Fruit fly (Drosophila melanogaster) whole organism, prepupa: ENCODE results near the gene CG18170.

Experiments
- CG1621 ChIP-seq: fragments of 200-800 bp; sonication (Bioruptor generic); optimal IDR thresholded peaks from 3 replicates; lab custom pipeline; 2018; ENCODE audit warnings: missing biosample characterization, mild to moderate bottlenecking, missing genetic modification characterization
- ss ChIP-seq, 2 experiments: fragments of 200-800 bp; sonication (Bioruptor generic); optimal IDR thresholded peaks; 2 replicates in 1 of 2; 3 replicates in 1 of 2; lab custom pipeline; 2017 to 2018; ENCODE audit warnings: mild to moderate bottlenecking in 2 of 2, missing biosample characterization in 2 of 2, missing genetic modification characterization in 2 of 2, moderate library complexity in 1 of 2

dm6 chr3L:1580821-1581220, 21.9 kb upstream of the CG18170 start:
- TF ChIP-seq ss (GFP tag; optimal IDR thresholded peaks at IDR 0.05; lab: Kevin White, UChicago) (no peak), CG1621 (tag; lab: Kevin White, UChicago) (no peak)
